ENCODE assay signal across 1 fruit fly cellular context in the genomic region with DNA sequence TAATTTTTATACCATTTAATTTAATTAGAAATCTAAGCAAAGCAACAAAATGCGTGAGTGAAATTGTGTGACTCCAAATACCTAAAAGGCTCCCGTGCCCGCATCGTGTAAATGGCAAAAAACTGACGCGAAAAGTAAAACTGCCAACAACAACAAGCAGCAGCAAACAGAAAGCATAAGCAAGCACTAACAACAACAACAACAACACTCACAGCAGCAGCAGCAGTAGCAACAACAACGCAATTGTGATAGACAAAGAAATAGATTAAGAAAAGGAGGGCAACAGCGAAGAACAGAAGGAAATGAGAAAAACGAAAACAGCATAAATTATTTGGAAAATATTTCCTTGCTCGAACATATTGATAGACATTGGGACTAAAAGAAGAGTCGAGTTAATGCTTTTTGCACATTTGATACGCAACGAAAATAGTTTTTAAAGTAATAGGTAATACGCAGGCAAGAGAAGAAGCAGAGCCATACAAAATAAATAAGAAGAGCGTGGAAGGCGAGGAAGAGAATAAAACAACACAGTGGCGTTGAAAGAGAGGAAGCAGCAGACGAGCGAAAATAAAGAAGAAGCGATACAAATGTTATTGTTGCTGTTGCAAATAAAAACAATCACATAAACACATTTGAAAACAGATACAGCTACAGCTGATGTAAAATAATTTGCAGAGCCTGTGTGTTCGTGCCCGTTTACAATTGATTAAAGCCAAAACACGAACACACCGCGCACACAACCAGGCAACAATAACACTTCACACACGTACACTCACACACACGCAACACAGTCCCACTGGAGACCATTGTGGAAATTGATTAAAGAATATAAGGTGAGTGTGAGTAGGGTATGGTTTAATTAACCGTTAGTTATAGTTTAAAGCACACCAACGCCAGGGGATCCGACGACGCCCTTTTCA.
TF ChIP-seq lines count a peak whose summit lies in the region.

No protein-coding gene starts in this region.

TF ChIP-seq in whole organism, embryonic, 481 proteins besides CTCF, POLR2A, EP300 and RAD21 (continued from another document):
- TF ChIP-seq CG33213 (GFP tag; optimal IDR thresholded peaks at IDR 0.05; lab: Kevin White, UChicago) = no peak
- no peak for TF ChIP-seq ken (GFP tag; IDR thresholded peaks at IDR 0.05; lab: Robert Waterston, UW)
- peak; percentile 2 for TF ChIP-seq YL-1 (GFP tag; optimal IDR thresholded peaks at IDR 0.05; lab: Kevin White, UChicago)
- no peak for TF ChIP-seq ara (GFP tag; IDR thresholded peaks at IDR 0.05; lab: Robert Waterston, UW)
- TF ChIP-seq CG12299 (tag; optimal IDR thresholded peaks at IDR 0.05; lab: Kevin White, UChicago) = no peak
- no peak for TF ChIP-seq trem (tag; optimal IDR thresholded peaks at IDR 0.05; lab: Kevin White, UChicago)
- TF ChIP-seq Chrac-16 (GFP tag; optimal IDR thresholded peaks at IDR 0.05; lab: Kevin White, UChicago) = no peak
- TF ChIP-seq gem (tag; optimal IDR thresholded peaks at IDR 0.05; lab: Kevin White, UChicago) = no peak
- TF ChIP-seq Oaz (GFP tag; IDR thresholded peaks at IDR 0.05; lab: Robert Waterston, UW) = no peak
- no peak for TF ChIP-seq crp (GFP tag; optimal IDR thresholded peaks at IDR 0.05; lab: Kevin White, UChicago)
- no peak for TF ChIP-seq jigr1 (GFP tag; IDR thresholded peaks at IDR 0.05; lab: Robert Waterston, UW)
- TF ChIP-seq Tbp (GFP tag; optimal IDR thresholded peaks at IDR 0.05; lab: Kevin White, UChicago) = no peak
- no peak for TF ChIP-seq CG4730 (GFP tag; IDR thresholded peaks at IDR 0.05; lab: Robert Waterston, UW)
- peak; percentile 13 for TF ChIP-seq CG8388 (GFP tag; optimal IDR thresholded peaks at IDR 0.05; lab: Kevin White, UChicago)
- no peak for TF ChIP-seq wdn (GFP tag; IDR thresholded peaks at IDR 0.05; lab: Robert Waterston, UW)
- no peak for TF ChIP-seq CG13424 (tag; optimal IDR thresholded peaks at IDR 0.05; lab: Kevin White, UChicago)
- TF ChIP-seq CG8924 (tag; optimal IDR thresholded peaks at IDR 0.05; lab: Kevin White, UChicago) = no peak
- TF ChIP-seq lola (GFP tag; optimal IDR thresholded peaks at IDR 0.05; lab: Kevin White, UChicago) = no peak
- TF ChIP-seq sna (GFP tag; IDR thresholded peaks at IDR 0.05; lab: Robert Waterston, UW; ENCODE audit: partially characterized antibody) = no peak
- no peak for TF ChIP-seq Blimp-1 (GFP tag; optimal IDR thresholded peaks at IDR 0.05; lab: Kevin White, UChicago)
- TF ChIP-seq inv (GFP tag; IDR thresholded peaks at IDR 0.05; lab: Robert Waterston, UW; ENCODE audit: partially characterized antibody) = 0 out of 2 replicates have a peak, but pooled peaks have one; percentile 2
- TF ChIP-seq Sox102F (GFP tag; optimal IDR thresholded peaks at IDR 0.05; lab: Kevin White, UChicago) = no peak
- TF ChIP-seq btn (GFP tag; optimal IDR thresholded peaks at IDR 0.05; lab: Kevin White, UChicago) = no peak
- no peak for TF ChIP-seq en (GFP tag; optimal IDR thresholded peaks at IDR 0.05; lab: Kevin White, UChicago)
- no peak for TF ChIP-seq Ssrp (tag; optimal IDR thresholded peaks at IDR 0.05; lab: Kevin White, UChicago)
- peak; percentile 43 for TF ChIP-seq Ets65A (GFP tag; lab: Kevin White, UChicago)
- TF ChIP-seq CG2678 (tag; optimal IDR thresholded peaks at IDR 0.05; lab: Kevin White, UChicago) = no peak
- TF ChIP-seq fru (optimal IDR thresholded peaks at IDR 0.05; lab: Kevin White, UChicago) = no peak
- no peak for TF ChIP-seq Xbp1 (GFP tag; optimal IDR thresholded peaks at IDR 0.05; lab: Kevin White, UChicago)
- no peak for TF ChIP-seq CG8359 (GFP tag; optimal IDR thresholded peaks at IDR 0.05; lab: Kevin White, UChicago; ENCODE audit: borderline replicate concordance)
- no peak for TF ChIP-seq twi (tag; optimal IDR thresholded peaks at IDR 0.05; lab: Kevin White, UChicago)
- no peak for TF ChIP-seq ind (GFP tag; optimal IDR thresholded peaks at IDR 0.05; lab: Kevin White, UChicago)
- TF ChIP-seq CG8944 (GFP tag; optimal IDR thresholded peaks at IDR 0.05; lab: Kevin White, UChicago) = no peak
- TF ChIP-seq CG2129 (GFP tag; IDR thresholded peaks at IDR 0.05; lab: Robert Waterston, UW; ENCODE audit: partially characterized antibody) = no peak
- TF ChIP-seq Doc3 (GFP tag; IDR thresholded peaks at IDR 0.05; lab: Robert Waterston, UW; ENCODE audit: partially characterized antibody) = no peak
- TF ChIP-seq NfI (GFP tag; optimal IDR thresholded peaks at IDR 0.05; lab: Kevin White, UChicago) = no peak
- TF ChIP-seq CG17568 (GFP tag; optimal IDR thresholded peaks at IDR 0.05; lab: Kevin White, UChicago) = peak; percentile 49
- TF ChIP-seq nerfin-2 (GFP tag; IDR thresholded peaks at IDR 0.05; lab: Robert Waterston, UW; ENCODE audit: partially characterized antibody) = peak; percentile 4; the same call in 1 of the 2 replicates
- TF ChIP-seq CG4360 (GFP tag; IDR thresholded peaks at IDR 0.05; lab: Robert Waterston, UW) = peak; percentile 99
- TF ChIP-seq bbx (GFP tag; IDR thresholded peaks at IDR 0.05; lab: Robert Waterston, UW; ENCODE audit: partially characterized antibody) = peak; percentile 12; the same call in 1 of the 2 replicates
- TF ChIP-seq Hey (tag; optimal IDR thresholded peaks at IDR 0.05; lab: Kevin White, UChicago) = no peak
- no peak for TF ChIP-seq zen2 (GFP tag; IDR thresholded peaks at IDR 0.05; lab: Robert Waterston, UW; ENCODE audit: partially characterized antibody)
- TF ChIP-seq CG34422 (GFP tag; IDR thresholded peaks at IDR 0.05; lab: Robert Waterston, UW) = no peak
- TF ChIP-seq E2f1 (GFP tag; IDR thresholded peaks at IDR 0.05; lab: Robert Waterston, UW) = no peak
- TF ChIP-seq pzg (GFP tag; optimal IDR thresholded peaks at IDR 0.05; lab: Kevin White, UChicago) = no peak
- no peak for TF ChIP-seq Bdp1 (GFP tag; optimal IDR thresholded peaks at IDR 0.05; lab: Kevin White, UChicago)
- peak; percentile 35 for TF ChIP-seq CG34376 (GFP tag; optimal IDR thresholded peaks at IDR 0.05; lab: Kevin White, UChicago)
- TF ChIP-seq gsb-n (tag; optimal IDR thresholded peaks at IDR 0.05; lab: Kevin White, UChicago) = no peak
- TF ChIP-seq Trl (optimal IDR thresholded peaks at IDR 0.05; lab: Kevin White, UChicago) = peak in 1 of 2 experiments; percentile 85
- TF ChIP-seq Trl (GFP tag; optimal IDR thresholded peaks at IDR 0.05; lab: Kevin White, UChicago) = no peak
- peak; percentile 5 for TF ChIP-seq Fer1 (GFP tag; optimal IDR thresholded peaks at IDR 0.05; lab: Kevin White, UChicago)
- TF ChIP-seq CG3163 (GFP tag; optimal IDR thresholded peaks at IDR 0.05; lab: Kevin White, UChicago) = peak; percentile 80
- TF ChIP-seq MESR4 (GFP tag; optimal IDR thresholded peaks at IDR 0.05; lab: Kevin White, UChicago) = peak; percentile 58
- TF ChIP-seq Oli (tag; optimal IDR thresholded peaks at IDR 0.05; lab: Kevin White, UChicago) = no peak
- TF ChIP-seq psq (GFP tag; optimal IDR thresholded peaks at IDR 0.05; lab: Kevin White, UChicago) = peak; percentile 97
- TF ChIP-seq Gsc (GFP tag; IDR thresholded peaks at IDR 0.05; lab: Robert Waterston, UW) = no peak
- no peak for TF ChIP-seq Eip74EF (GFP tag; optimal IDR thresholded peaks at IDR 0.05; lab: Kevin White, UChicago)
- TF ChIP-seq CG10147 (GFP tag; optimal IDR thresholded peaks at IDR 0.05; lab: Kevin White, UChicago) = no peak
- TF ChIP-seq pan (optimal IDR thresholded peaks at IDR 0.05; lab: Kevin White, UChicago) = no peak
- no peak for TF ChIP-seq pan (GFP tag; optimal IDR thresholded peaks at IDR 0.05 in 1 of 2, IDR thresholded peaks at IDR 0.05 in 1 of 2)
- peak; percentile 44 for TF ChIP-seq Deaf1 (tag; optimal IDR thresholded peaks at IDR 0.05; lab: Kevin White, UChicago)
- no peak for TF ChIP-seq D19A (tag; optimal IDR thresholded peaks at IDR 0.05; lab: Kevin White, UChicago)
- TF ChIP-seq ac (GFP tag; optimal IDR thresholded peaks at IDR 0.05; lab: Kevin White, UChicago) = no peak
- TF ChIP-seq tna (GFP tag; IDR thresholded peaks at IDR 0.05; lab: Robert Waterston, UW; ENCODE audit: partially characterized antibody) = no peak
- peak; percentile 61; the same call in 1 of the 4 replicates for TF ChIP-seq chinmo (GFP tag; IDR thresholded peaks at IDR 0.05; lab: Robert Waterston, UW; ENCODE audit: partially characterized antibody)
- no peak for TF ChIP-seq CG32767 (GFP tag; IDR thresholded peaks at IDR 0.05; lab: Robert Waterston, UW)
- TF ChIP-seq vnd (GFP tag; IDR thresholded peaks at IDR 0.05; lab: Robert Waterston, UW; ENCODE audit: partially characterized antibody) = no peak
- TF ChIP-seq CG7963 (GFP tag; IDR thresholded peaks at IDR 0.05; lab: Robert Waterston, UW; ENCODE audit: partially characterized antibody) = no peak
- TF ChIP-seq insv (GFP tag; optimal IDR thresholded peaks at IDR 0.05; lab: Kevin White, UChicago) = no peak
- peak; percentile 21 for TF ChIP-seq CG13624 (GFP tag; optimal IDR thresholded peaks at IDR 0.05; lab: Kevin White, UChicago)
- peak; percentile 14 for TF ChIP-seq sug (tag; optimal IDR thresholded peaks at IDR 0.05; lab: Kevin White, UChicago)
- TF ChIP-seq slbo (GFP tag; IDR thresholded peaks at IDR 0.05; lab: Robert Waterston, UW) = no peak
- no peak for TF ChIP-seq CG9215 (GFP tag; IDR thresholded peaks at IDR 0.05; lab: Robert Waterston, UW)
- TF ChIP-seq pros (GFP tag; optimal IDR thresholded peaks at IDR 0.05; lab: Kevin White, UChicago) = peak; percentile 30
- no peak for TF ChIP-seq CG17328 (GFP tag; IDR thresholded peaks at IDR 0.05; lab: Robert Waterston, UW)
- TF ChIP-seq CG32532 (GFP tag; IDR thresholded peaks at IDR 0.05; lab: Robert Waterston, UW) = no peak
- no peak for TF ChIP-seq NC2α (GFP tag; optimal IDR thresholded peaks at IDR 0.05; lab: Kevin White, UChicago)
- TF ChIP-seq CG15696 (tag; optimal IDR thresholded peaks at IDR 0.05; lab: Kevin White, UChicago) = no peak
- TF ChIP-seq abd-A (tag; optimal IDR thresholded peaks at IDR 0.05; lab: Kevin White, UChicago) = no peak
- no peak for TF ChIP-seq CG43689 (GFP tag; IDR thresholded peaks at IDR 0.05; lab: Robert Waterston, UW)
- no peak for TF ChIP-seq Dbx (GFP tag; IDR thresholded peaks at IDR 0.05; lab: Robert Waterston, UW)
- peak; percentile 72 for TF ChIP-seq cg (GFP tag; optimal IDR thresholded peaks at IDR 0.05; lab: Kevin White, UChicago)
- TF ChIP-seq bigmax (GFP tag; optimal IDR thresholded peaks at IDR 0.05; lab: Kevin White, UChicago) = no peak
- no peak for TF ChIP-seq gce (GFP tag; IDR thresholded peaks at IDR 0.05; lab: Robert Waterston, UW)
- TF ChIP-seq Opbp (GFP tag; IDR thresholded peaks at IDR 0.05; lab: Robert Waterston, UW; ENCODE audit: partially characterized antibody) = 0 out of 3 replicates have a peak, but pooled peaks have one; percentile 1
- peak; percentile 8; the same call in 2 of the 3 replicates for TF ChIP-seq Aef1 (GFP tag; IDR thresholded peaks at IDR 0.05; lab: Robert Waterston, UW)
- TF ChIP-seq Six4 (GFP tag; optimal IDR thresholded peaks at IDR 0.05; lab: Kevin White, UChicago) = no peak
- no peak for TF ChIP-seq tap (tag; optimal IDR thresholded peaks at IDR 0.05; lab: Kevin White, UChicago)
- TF ChIP-seq Mad (GFP tag; optimal IDR thresholded peaks at IDR 0.05; lab: Kevin White, UChicago) = no peak
- TF ChIP-seq CG32772 (GFP tag; IDR thresholded peaks at IDR 0.05; lab: Robert Waterston, UW) = no peak
- TF ChIP-seq mld (GFP tag; IDR thresholded peaks at IDR 0.05; lab: Robert Waterston, UW; ENCODE audit: partially characterized antibody) = 0 out of 3 replicates have a peak, but pooled peaks have one; percentile 18
- TF ChIP-seq mam (GFP tag; optimal IDR thresholded peaks at IDR 0.05; lab: Kevin White, UChicago) = no peak
